Fruit fly (Drosophila melanogaster): ENCODE data around the gene CG5556.

The CG5556 gene

DNA sequence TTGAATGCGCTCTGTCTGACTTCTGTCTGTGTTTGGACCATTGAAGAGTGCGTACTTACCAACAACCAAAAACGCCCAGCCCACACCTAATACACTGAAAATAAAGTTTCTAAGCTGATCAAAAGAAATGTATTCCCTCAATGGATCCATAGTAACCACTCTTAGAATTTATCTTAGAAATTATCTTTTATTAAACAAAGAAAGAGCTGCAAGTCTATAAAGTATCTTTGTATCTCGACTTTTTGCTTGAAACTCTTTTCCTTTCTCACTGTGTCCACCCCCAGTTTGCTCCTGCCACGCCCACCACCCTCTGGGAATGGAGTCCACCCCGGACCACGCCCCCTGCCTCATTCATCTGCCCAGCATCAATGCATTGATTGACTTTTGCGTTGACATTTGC is 25.0 kb upstream of the CG5556 start:
- TF ChIP-seq CG15710 (tag; optimal IDR thresholded peaks at IDR 0.05) (no peak), CG13204 (GFP tag; optimal IDR thresholded peaks at IDR 0.05) (no peak), gl (tag; optimal IDR thresholded peaks at IDR 0.05) (no peak), Ets98B (GFP tag; IDR thresholded peaks at IDR 0.05) (no peak), CG12605 (GFP tag; IDR thresholded peaks at IDR 0.05) (no peak), Pif1A (GFP tag; optimal IDR thresholded peaks at IDR 0.05) (no peak), CG14655 (GFP tag; optimal IDR thresholded peaks at IDR 0.05) (no peak), CG10348 (GFP tag; IDR thresholded peaks at IDR 0.05) (no peak)

DNA sequence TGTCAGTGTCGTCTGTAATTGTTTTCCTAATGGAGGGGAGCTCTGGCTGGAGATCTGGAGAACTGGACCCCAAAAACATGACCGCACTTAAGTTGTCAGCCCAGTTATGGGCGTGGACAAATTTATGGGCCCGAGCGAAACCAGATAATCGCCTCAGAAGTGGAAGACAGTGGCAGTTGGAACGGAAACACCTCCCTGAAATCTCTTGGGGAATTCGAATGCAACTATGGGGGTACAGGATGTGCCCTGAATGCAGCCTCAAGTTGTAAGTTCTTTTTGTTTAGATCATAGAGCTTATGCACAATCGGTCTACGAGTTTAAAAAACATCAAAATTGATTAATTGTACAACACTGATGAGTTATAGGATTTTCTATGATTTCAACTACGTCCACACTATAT is 15.0 kb upstream of the CG5556 start, which contains the start of gene CG14346:
Gene CG14346 (plus strand): TSS at position 301 of the 400 bp plus-strand sequence.
- TF ChIP-seq D1 (tag; optimal IDR thresholded peaks at IDR 0.05) (no peak), rn (GFP tag; IDR thresholded peaks at IDR 0.05) (no peak), CG4496 (GFP tag; IDR thresholded peaks at IDR 0.05) (no peak), EcR (GFP tag; optimal IDR thresholded peaks at IDR 0.05) (no peak), Snoo (tag; optimal IDR thresholded peaks at IDR 0.05) (no peak), CG12605 (GFP tag; IDR thresholded peaks at IDR 0.05) (no peak), CG10348 (GFP tag; IDR thresholded peaks at IDR 0.05) (no peak), fd96Ca (GFP tag; IDR thresholded peaks at IDR 0.05) (no peak), CG9948 (tag; optimal IDR thresholded peaks at IDR 0.05) (no peak), CG8301 (tag; optimal IDR thresholded peaks at IDR 0.05) (no peak), CG34367 (tag; optimal IDR thresholded peaks at IDR 0.05) (no peak), CG14655 (GFP tag; optimal IDR thresholded peaks at IDR 0.05) (no peak), CG32121 (GFP tag; IDR thresholded peaks at IDR 0.05) (no peak), CG8159 (tag; optimal IDR thresholded peaks at IDR 0.05) (no peak), Pif1B (GFP tag; optimal IDR thresholded peaks at IDR 0.05) (no peak), Ets98B (GFP tag; IDR thresholded peaks at IDR 0.05) (no peak)

DNA sequence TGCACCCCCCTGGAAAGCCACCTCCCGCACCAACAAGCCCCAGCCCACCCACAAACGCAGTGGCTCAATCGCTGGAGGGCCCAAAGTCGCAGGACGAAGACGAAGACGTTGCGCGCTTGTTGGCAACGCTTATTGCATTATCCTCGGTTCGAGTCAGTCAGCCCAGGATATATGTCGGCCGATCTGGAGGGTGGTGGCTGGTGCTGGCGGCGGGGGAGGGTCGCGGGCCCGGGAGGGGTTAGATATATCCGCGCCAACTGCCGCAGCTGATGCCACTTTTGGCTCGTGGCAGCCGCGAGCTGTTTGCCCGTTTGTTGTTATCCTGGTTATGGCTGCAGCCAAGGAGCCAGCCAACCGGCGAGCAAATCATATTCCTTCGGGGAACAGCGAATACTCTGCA is 12.4 kb upstream of the CG5556 start:
- TF ChIP-seq CG9948 (tag; optimal IDR thresholded peaks at IDR 0.05) (no peak), Ets98B (GFP tag; IDR thresholded peaks at IDR 0.05) (no peak), rn (GFP tag; IDR thresholded peaks at IDR 0.05) (no peak), CG34367 (tag; optimal IDR thresholded peaks at IDR 0.05) (no peak), CG14655 (GFP tag; optimal IDR thresholded peaks at IDR 0.05) (no peak), EcR (GFP tag; optimal IDR thresholded peaks at IDR 0.05) (no peak), CG32121 (GFP tag; IDR thresholded peaks at IDR 0.05) (no peak), gl (tag; optimal IDR thresholded peaks at IDR 0.05) (no peak), CG17806 (tag; optimal IDR thresholded peaks at IDR 0.05) (no peak), CG13204 (GFP tag; optimal IDR thresholded peaks at IDR 0.05) (no peak), fd96Ca (GFP tag; IDR thresholded peaks at IDR 0.05) (no peak), D1 (tag; optimal IDR thresholded peaks at IDR 0.05) (no peak), CG15710 (tag; optimal IDR thresholded peaks at IDR 0.05) (no peak), CG12605 (GFP tag; IDR thresholded peaks at IDR 0.05) (no peak), CG10348 (GFP tag; IDR thresholded peaks at IDR 0.05) (no peak)

DNA sequence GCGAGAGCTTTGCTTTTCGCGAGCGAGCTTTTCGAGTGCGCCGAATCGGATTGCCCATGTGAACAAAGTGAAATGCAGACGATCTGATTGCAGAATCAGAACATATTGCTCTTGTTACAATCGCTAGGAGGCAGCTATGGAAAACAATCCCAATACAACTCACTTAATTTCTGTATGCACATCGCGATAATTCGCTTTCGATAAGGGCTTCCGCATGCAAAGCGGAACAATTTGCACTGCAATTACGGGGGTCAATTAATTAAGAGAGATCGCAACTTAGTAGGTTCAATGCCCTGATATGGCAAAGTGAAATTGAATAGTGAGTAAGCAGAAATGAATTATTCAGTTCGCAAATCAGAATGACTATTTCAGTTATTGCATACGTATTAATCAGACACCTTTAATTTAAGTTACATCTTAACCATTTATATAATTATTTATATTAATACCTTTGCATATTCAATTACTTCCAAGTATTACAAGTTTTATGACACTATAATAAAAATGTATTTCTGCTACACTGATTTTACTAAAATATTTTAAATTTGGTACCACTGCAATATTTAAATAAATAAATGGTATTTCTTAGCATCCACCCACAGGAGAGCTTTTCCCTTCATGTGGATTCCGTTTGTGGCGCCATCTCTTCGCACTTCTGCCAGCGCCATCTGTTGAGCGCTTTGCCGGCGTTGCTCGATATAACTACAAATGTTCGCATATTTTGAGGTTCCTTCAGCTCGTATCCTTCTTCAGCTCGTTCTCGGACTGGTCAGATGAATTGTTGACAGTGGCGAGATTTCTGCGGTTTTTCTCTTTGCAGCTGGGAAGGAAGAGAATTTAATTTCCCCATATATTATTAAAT is 9.3 kb upstream of the CG5556 start, which contains the start of gene NLaz:
Gene NLaz (minus strand): TSS at position 51 of the 862 bp plus-strand sequence.
- TF ChIP-seq CG8159 (tag; optimal IDR thresholded peaks at IDR 0.05) = peak; percentile 0
- peak; percentile 75 for TF ChIP-seq EcR (GFP tag; optimal IDR thresholded peaks at IDR 0.05)
- no peak for TF ChIP-seq CG34367 (tag; optimal IDR thresholded peaks at IDR 0.05)
- no peak for TF ChIP-seq CG12605 (GFP tag; IDR thresholded peaks at IDR 0.05)
- TF ChIP-seq fd96Ca (GFP tag; IDR thresholded peaks at IDR 0.05) = no peak

DNA sequence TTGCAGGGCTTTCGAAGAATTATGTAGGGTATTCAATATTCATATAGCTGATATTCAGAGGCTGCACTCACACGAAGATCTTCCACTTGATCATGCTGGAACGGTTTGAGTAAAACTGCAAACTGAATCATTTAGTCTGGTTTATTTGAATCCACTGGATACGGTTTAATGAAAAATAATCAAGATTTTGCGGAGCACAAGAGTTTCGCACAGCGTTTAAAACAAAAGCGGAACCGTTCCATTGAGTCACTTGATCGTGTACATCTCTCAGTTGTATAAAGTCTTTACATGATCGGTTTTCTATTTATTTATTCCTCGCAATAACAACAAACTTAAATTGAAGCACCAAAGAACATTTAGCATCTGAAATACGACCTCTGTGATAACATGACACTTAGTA is 7.0 kb upstream of the CG5556 start, which contains the start of gene CG31659:
Gene CG31659 (minus strand): TSS at position 101 of the 400 bp plus-strand sequence.
- TF ChIP-seq CG9948 (tag; optimal IDR thresholded peaks at IDR 0.05) (no peak), Snoo (tag; optimal IDR thresholded peaks at IDR 0.05) (no peak), CG10348 (GFP tag; IDR thresholded peaks at IDR 0.05) (no peak), Pif1A (GFP tag; optimal IDR thresholded peaks at IDR 0.05) (no peak), CG4496 (GFP tag; IDR thresholded peaks at IDR 0.05) (no peak), CG14655 (GFP tag; optimal IDR thresholded peaks at IDR 0.05) (no peak), CG15710 (tag; optimal IDR thresholded peaks at IDR 0.05) (no peak), CG32121 (GFP tag; IDR thresholded peaks at IDR 0.05) (no peak), CG34367 (tag; optimal IDR thresholded peaks at IDR 0.05) (no peak), CG8301 (tag; optimal IDR thresholded peaks at IDR 0.05) (no peak), gl (tag; optimal IDR thresholded peaks at IDR 0.05) (no peak), CG17806 (tag; optimal IDR thresholded peaks at IDR 0.05) (no peak)

DNA sequence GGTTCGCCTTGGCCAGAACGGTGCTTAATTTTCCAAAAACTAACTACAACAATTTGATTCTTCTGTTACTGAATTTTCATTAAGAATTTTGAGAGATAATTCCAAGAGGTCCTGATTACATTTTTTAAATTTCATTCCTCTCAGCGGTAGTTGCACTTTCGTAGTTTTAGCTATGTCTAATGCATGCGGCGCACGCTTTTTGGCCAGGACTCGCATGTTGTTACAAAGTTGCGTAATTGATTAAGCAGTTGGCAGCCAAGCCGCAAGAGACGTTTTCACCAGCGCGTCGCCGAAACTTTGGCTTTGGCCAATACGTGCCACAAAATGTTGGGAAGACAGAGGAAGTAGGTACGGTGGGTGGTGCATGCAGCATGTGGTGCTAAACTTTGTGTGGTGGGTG is 3.2 kb upstream of the CG5556 start, which contains the start of gene CG5565:
Gene CG5565 (minus strand): TSS at position 101 of the 400 bp plus-strand sequence.
- no peak for TF ChIP-seq CG17806 (tag; optimal IDR thresholded peaks at IDR 0.05)

DNA sequence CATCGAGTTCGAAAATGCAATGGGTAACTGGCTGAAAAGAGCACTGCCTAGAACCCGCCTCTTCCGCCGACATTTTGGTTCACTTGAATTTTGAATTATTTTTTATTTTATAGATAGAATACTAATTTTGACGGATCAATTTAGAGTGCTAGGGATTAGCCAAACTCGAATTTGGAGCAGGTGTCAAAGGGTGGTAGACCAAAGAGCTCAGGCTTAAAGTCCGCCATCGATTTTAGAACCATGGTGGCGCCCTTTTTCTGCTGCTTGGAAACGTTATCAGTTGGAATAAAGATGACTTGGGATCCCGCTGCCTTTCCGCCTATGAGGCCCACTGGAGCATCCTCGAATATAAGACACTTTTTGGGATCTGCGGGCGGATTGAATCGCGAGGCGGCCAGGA is 2.2 kb upstream of the CG5556 start, which contains the start of gene CG31924:
Gene CG31924 (minus strand): TSS at position 101 of the 400 bp plus-strand sequence.
- TF ChIP-seq gl (tag; optimal IDR thresholded peaks at IDR 0.05) = no peak
- TF ChIP-seq CG9948 (tag; optimal IDR thresholded peaks at IDR 0.05) = no peak
- TF ChIP-seq CG15710 (tag; optimal IDR thresholded peaks at IDR 0.05) = no peak
- no peak for TF ChIP-seq Pif1B (GFP tag; optimal IDR thresholded peaks at IDR 0.05)
- no peak for TF ChIP-seq fd96Ca (GFP tag; IDR thresholded peaks at IDR 0.05)
- TF ChIP-seq CG8159 (tag; optimal IDR thresholded peaks at IDR 0.05) = no peak
- no peak for TF ChIP-seq D1 (tag; optimal IDR thresholded peaks at IDR 0.05)
- TF ChIP-seq Pif1A (GFP tag; optimal IDR thresholded peaks at IDR 0.05) = no peak
- no peak for TF ChIP-seq CG32121 (GFP tag; IDR thresholded peaks at IDR 0.05)
- no peak for TF ChIP-seq CG14655 (GFP tag; optimal IDR thresholded peaks at IDR 0.05)
- TF ChIP-seq CG34367 (tag; optimal IDR thresholded peaks at IDR 0.05) = no peak
- TF ChIP-seq Snoo (tag; optimal IDR thresholded peaks at IDR 0.05) = no peak
- no peak for TF ChIP-seq CG4496 (GFP tag; IDR thresholded peaks at IDR 0.05)
- no peak for TF ChIP-seq CG17806 (tag; optimal IDR thresholded peaks at IDR 0.05)
- TF ChIP-seq Ets98B (GFP tag; IDR thresholded peaks at IDR 0.05) = no peak
- TF ChIP-seq CG10348 (GFP tag; IDR thresholded peaks at IDR 0.05) = no peak
- no peak for TF ChIP-seq rn (GFP tag; IDR thresholded peaks at IDR 0.05)

Data from whole organism, pupa.